Worm (Caenorhabditis elegans) whole organism, young adult: Measurements from ENCODE around the gene C23H3.2.

Experiments used
- F22D6.2 ChIP-seq: sonication (generic microtip); optimal IDR thresholded peaks from 2 replicates; lab custom pipeline; 2016; ENCODE audit warnings: mild to moderate bottlenecking, missing genetic modification characterization, missing compliant biosample characterization
- K12H6.12 ChIP-seq: fragments of 200-800 bp; sonication (Bioruptor generic); optimal IDR thresholded peaks from 2 replicates; lab custom pipeline; 2018; ENCODE audit warnings: mild to moderate bottlenecking, missing genetic modification characterization, missing compliant biosample characterization
- ZK185.1 ChIP-seq: sonication (generic microtip); optimal IDR thresholded peaks from 2 replicates; lab custom pipeline; 2016; ENCODE audit warnings: mild to moderate bottlenecking, missing genetic modification characterization, missing compliant biosample characterization; ENCODE audit not compliant: poor library complexity, severe bottlenecking
- ama-1 ChIP-seq, 3 experiments: fragments of 150-350 bp in 1 of 3; sonication (generic microtip) in 2 of 3; optimal IDR thresholded peaks; 2 replicates each; lab custom pipeline; 2014 to 2018; ENCODE audit warnings: missing biosample characterization in 2 of 3, missing genetic modification characterization in 2 of 3, missing genetic modification reagents in 2 of 3
- chd-7 ChIP-seq: sonication (generic microtip); optimal IDR thresholded peaks from 2 replicates; lab custom pipeline; 2016; ENCODE audit warnings: mild to moderate bottlenecking, missing genetic modification characterization, moderate library complexity, missing compliant biosample characterization
- efl-1 ChIP-seq: fragments of 150-350 bp; optimal IDR thresholded peaks from 2 replicates; lab custom pipeline; 2014; ENCODE audit warnings: missing biosample characterization, missing genetic modification reagents, missing genetic modification characterization
- hmg-1.2 ChIP-seq: fragments of 200-800 bp; sonication (Bioruptor generic); IDR thresholded peaks from 2 replicates; pipeline ENCODE4 v1.3.6; 2022; ENCODE audit warnings: missing genetic modification reagents, missing genetic modification characterization, missing compliant biosample characterization
- ztf-18 ChIP-seq: sonication (generic microtip); optimal IDR thresholded peaks from 2 replicates; lab custom pipeline; 2016; ENCODE audit warnings: missing genotype, mild to moderate bottlenecking, missing genetic modification characterization, missing compliant biosample characterization
- ztf-25 ChIP-seq: fragments of 200-800 bp; sonication (Bioruptor generic); IDR thresholded peaks from 2 replicates; pipeline ENCODE4 v1.3.6; 2022; ENCODE audit warnings: missing genetic modification reagents, missing genetic modification characterization, missing compliant biosample characterization

DNA sequence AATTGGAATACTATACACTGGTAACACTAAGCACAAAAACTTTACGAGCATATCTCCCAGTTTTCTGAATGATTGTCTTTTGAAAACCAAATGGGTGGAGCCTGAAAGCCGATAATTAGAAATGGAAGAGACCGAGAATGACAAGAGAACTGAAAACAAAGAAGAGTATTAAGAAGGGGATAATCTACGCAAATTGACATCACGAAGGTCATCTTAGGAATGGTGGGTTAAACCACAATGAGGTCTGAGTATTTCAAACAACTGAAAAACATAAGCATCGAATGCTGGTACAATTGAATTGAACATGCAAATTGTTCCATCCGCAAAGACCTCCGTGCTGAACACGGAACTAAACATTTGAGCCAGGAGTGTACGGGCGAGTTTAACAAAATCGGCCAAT lies 21.7 kb upstream of the C23H3.2 start, which contains the start of gene spp-24:
- TF ChIP-seq chd-7 (tag; lab: Kevin White, UChicago) (no peak), efl-1 (GFP tag; lab: Kevin White, UChicago) (no peak), F22D6.2 (tag; lab: Kevin White, UChicago) (no peak), ztf-18 (tag; lab: Kevin White, UChicago) (no peak), K12H6.12 (tag; lab: Kevin White, UChicago) (no peak), ZK185.1 (tag; lab: Kevin White, UChicago) (no peak), hmg-1.2 (GFP tag; lab: Robert Waterston, UW) (no peak), ama-1 (optimal IDR thresholded peaks at IDR 0.05; lab: Kevin White, UChicago) (no peak), ama-1 (GFP tag; optimal IDR thresholded peaks at IDR 0.05; lab: Kevin White, UChicago) (no peak), ztf-25 (no peak)
